Fruit fly (Drosophila melanogaster) S2 (cell line): ENCODE measurements around the gene CG6333.

ENCODE experiments used
- CG8478 ChIP-seq: fragments of >200 bp; optimal IDR thresholded peaks from 2 replicates; lab custom pipeline; 2018
- CTCF ChIP-seq, 2 experiments: fragments of >200 bp; optimal IDR thresholded peaks; 2 replicates each; lab custom pipeline; 2018

- TF ChIP-seq CTCF (optimal IDR thresholded peaks at IDR 0.05; lab: Kevin White, UChicago), result no peak
- TF ChIP-seq CG8478 (lab: Kevin White, UChicago), result no peak
These were observed 694 bp downstream of the CG6333 start for dm6 chr3L:17485280-17485792.
